Fruit fly (Drosophila melanogaster): ENCODE data around the gene CG32270.
A peak's percentile ranks its signal among the peaks of the same experiment; 100 is the strongest.

CG32270 gene

DNA sequence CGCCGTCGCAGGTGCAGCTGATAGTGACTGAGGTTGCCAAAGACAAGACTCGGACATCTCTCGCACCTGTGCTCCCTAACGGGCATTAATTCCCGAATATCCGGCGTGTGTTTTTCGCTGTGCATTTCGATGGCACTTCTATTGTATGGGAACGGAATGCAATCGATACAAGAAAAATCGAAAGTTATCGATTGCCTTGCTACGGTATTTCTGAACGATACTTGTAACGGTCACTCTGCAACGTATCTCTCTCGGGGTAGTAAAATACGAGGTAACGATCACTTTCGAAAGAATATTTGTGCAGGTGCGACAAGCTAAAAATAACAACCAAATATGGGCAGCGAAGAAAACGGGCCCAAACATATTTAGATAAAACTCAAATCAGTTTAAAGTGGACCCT lies 43.8 kb downstream of the CG32270 start, which contains the start of gene CG32280 (continued):
- TF ChIP-seq Spps (tag; optimal IDR thresholded peaks at IDR 0.05) (no peak), CG34224 (GFP tag; IDR thresholded peaks at IDR 0.05; ENCODE audit: partially characterized antibody) (peak; percentile 90), Deaf1 (tag; optimal IDR thresholded peaks at IDR 0.05) (no peak), emc (GFP tag; optimal IDR thresholded peaks at IDR 0.05) (no peak), Xrp1 (GFP tag; IDR thresholded peaks at IDR 0.05) (0 out of 2 replicates have a peak, but pooled peaks have one; percentile 5), dpn (GFP tag; optimal IDR thresholded peaks at IDR 0.05) (peak; percentile 13 to 38), CG9609 (GFP tag; optimal IDR thresholded peaks at IDR 0.05) (peak; percentile 20), CG13287 (GFP tag; IDR thresholded peaks at IDR 0.05; ENCODE audit: partially characterized antibody) (peak; percentile 91), Ssrp (tag; optimal IDR thresholded peaks at IDR 0.05) (no peak), CG42726 (GFP tag; IDR thresholded peaks at IDR 0.05; ENCODE audit: partially characterized antibody) (peak; percentile 76; the same call in 1 of the 2 replicates), zen2 (GFP tag; IDR thresholded peaks at IDR 0.05; ENCODE audit: partially characterized antibody) (peak; percentile 92), Doc3 (GFP tag; IDR thresholded peaks at IDR 0.05; ENCODE audit: partially characterized antibody) (peak; percentile 74), slbo (GFP tag; IDR thresholded peaks at IDR 0.05) (peak; percentile 65), grn (GFP tag; optimal IDR thresholded peaks at IDR 0.05) (no peak), Taf1 (GFP tag; IDR thresholded peaks at IDR 0.05) (no peak), mam (GFP tag; optimal IDR thresholded peaks at IDR 0.05) (peak; percentile 48), CG13775 (GFP tag; optimal IDR thresholded peaks at IDR 0.05) (no peak), Sry-δ (GFP tag; optimal IDR thresholded peaks at IDR 0.05) (peak; percentile 80), en (GFP tag; optimal IDR thresholded peaks at IDR 0.05) (no peak), Bgb (GFP tag; IDR thresholded peaks at IDR 0.05; ENCODE audit: partially characterized antibody) (peak; percentile 95), shn (GFP tag; optimal IDR thresholded peaks at IDR 0.05) (peak; percentile 56), CG4854 (GFP tag; optimal IDR thresholded peaks at IDR 0.05) (no peak), Tbp (GFP tag; optimal IDR thresholded peaks at IDR 0.05) (no peak), CG17186 (GFP tag; optimal IDR thresholded peaks at IDR 0.05) (peak; percentile 4), CG10959 (GFP tag; IDR thresholded peaks at IDR 0.05) (no peak), MTF-1 (GFP tag; optimal IDR thresholded peaks at IDR 0.05; ENCODE audit: borderline replicate concordance) (no peak), H15 (GFP tag; IDR thresholded peaks at IDR 0.05) (no peak), repo (GFP tag; optimal IDR thresholded peaks at IDR 0.05) (no peak), CG32532 (GFP tag; IDR thresholded peaks at IDR 0.05) (peak; percentile 32; the same call in 1 of the 2 replicates), jumu (GFP tag; optimal IDR thresholded peaks at IDR 0.05) (peak; percentile 21), CG6683 (GFP tag; optimal IDR thresholded peaks at IDR 0.05) (peak; percentile 10), Aef1 (GFP tag; IDR thresholded peaks at IDR 0.05) (no peak), sisA (GFP tag; IDR thresholded peaks at IDR 0.05) (no peak), Bteb2 (GFP tag; optimal IDR thresholded peaks at IDR 0.05) (peak; percentile 5), CG16813 (GFP tag; IDR thresholded peaks at IDR 0.05; ENCODE audit: partially characterized antibody) (peak; percentile 82), YL-1 (GFP tag; optimal IDR thresholded peaks at IDR 0.05) (peak; percentile 24), CG2129 (GFP tag; IDR thresholded peaks at IDR 0.05; ENCODE audit: partially characterized antibody) (peak; percentile 76), kay (GFP tag; optimal IDR thresholded peaks at IDR 0.05) (no peak), Mad (GFP tag; optimal IDR thresholded peaks at IDR 0.05) (peak; percentile 10), CG14860 (GFP tag; IDR thresholded peaks at IDR 0.05; ENCODE audit: partially characterized antibody) (peak; percentile 82), inv (GFP tag; IDR thresholded peaks at IDR 0.05; ENCODE audit: partially characterized antibody) (peak; percentile 77), CG10209 (GFP tag; optimal IDR thresholded peaks at IDR 0.05) (no peak), ro (GFP tag; IDR thresholded peaks at IDR 0.05) (no peak), CG13296 (GFP tag; optimal IDR thresholded peaks at IDR 0.05) (peak; percentile 55), Scr (GFP tag; IDR thresholded peaks at IDR 0.05; ENCODE audit: partially characterized antibody) (peak; percentile 84), ci (GFP tag; IDR thresholded peaks at IDR 0.05) (peak; percentile 68; the same call in 1 of the 3 replicates), danr (GFP tag; IDR thresholded peaks at IDR 0.05) (no peak), gsb-n (tag; optimal IDR thresholded peaks at IDR 0.05) (no peak), CG30403 (GFP tag; optimal IDR thresholded peaks at IDR 0.05) (peak; percentile 6), CG4730 (GFP tag; IDR thresholded peaks at IDR 0.05) (no peak), Med (GFP tag) (peak; percentile 87)
